Fruit fly (Drosophila melanogaster) whole organism, prepupa: ENCODE results near the gene Msp300.

Source experiments
- CG11902 ChIP-seq: fragments of 200-800 bp; sonication (Bioruptor generic); optimal IDR thresholded peaks from 3 replicates; lab custom pipeline; 2016; ENCODE audit warnings: missing biosample characterization, missing genetic modification characterization
- CG15336 ChIP-seq: fragments of 200-800 bp; sonication (Bioruptor generic); IDR thresholded peaks from 2 replicates; pipeline ENCODE4 v1.3.6; 2022; ENCODE audit warnings: missing biosample characterization, missing genetic modification characterization
- CG32006 ChIP-seq: fragments of 200-800 bp; sonication (Bioruptor generic); optimal IDR thresholded peaks from 3 replicates; lab custom pipeline; 2017; ENCODE audit warnings: missing biosample characterization, mild to moderate bottlenecking, missing genetic modification characterization
- CG4318 ChIP-seq: fragments of 200-800 bp; sonication (Bioruptor generic); optimal IDR thresholded peaks from 3 replicates; lab custom pipeline; 2017; ENCODE audit warnings: missing biosample characterization, mild to moderate bottlenecking, missing genetic modification characterization
- CG6276 ChIP-seq: fragments of 200-800 bp; sonication (Bioruptor generic); optimal IDR thresholded peaks from 2 replicates; lab custom pipeline; 2017; ENCODE audit warnings: missing biosample characterization, mild to moderate bottlenecking, missing genetic modification characterization
- CG6792 ChIP-seq: fragments of 200-800 bp; sonication (Bioruptor generic); optimal IDR thresholded peaks from 3 replicates; lab custom pipeline; 2016; ENCODE audit warnings: missing biosample characterization, missing genetic modification characterization
- CG6854 ChIP-seq: fragments of 200-800 bp; sonication (Bioruptor generic); optimal IDR thresholded peaks from 2 replicates; lab custom pipeline; 2017; ENCODE audit warnings: missing biosample characterization, mild to moderate bottlenecking, missing genetic modification characterization
- CG7368 ChIP-seq: fragments of 200-800 bp; sonication (Bioruptor generic); optimal IDR thresholded peaks from 3 replicates; lab custom pipeline; 2016; ENCODE audit warnings: missing biosample characterization, missing genetic modification characterization
- CG8119 ChIP-seq: fragments of 200-800 bp; sonication (Bioruptor generic); IDR thresholded peaks from 3 replicates; pipeline ENCODE4 v1.3.6; 2022; ENCODE audit warnings: missing biosample characterization, missing genetic modification characterization
- CG8632 ChIP-seq: fragments of 200-800 bp; sonication (Bioruptor generic); optimal IDR thresholded peaks from 3 replicates; lab custom pipeline; 2016; ENCODE audit warnings: missing biosample characterization, missing genetic modification characterization
- Eip93F ChIP-seq: fragments of 200-800 bp; sonication (Bioruptor generic); optimal IDR thresholded peaks from 2 replicates; lab custom pipeline; 2016; ENCODE audit warnings: missing biosample characterization, mild to moderate bottlenecking, missing genetic modification characterization
- Ets21C ChIP-seq: fragments of 200-800 bp; sonication (Bioruptor generic); optimal IDR thresholded peaks from 3 replicates; lab custom pipeline; 2016; ENCODE audit warnings: missing biosample characterization, missing genetic modification characterization
- Gug ChIP-seq: fragments of 200-800 bp; sonication (Bioruptor generic); IDR thresholded peaks from 2 replicates; pipeline ENCODE4 v1.3.6; 2022; ENCODE audit warnings: missing biosample characterization, missing genetic modification characterization
- Hr39 ChIP-seq: fragments of 200-800 bp; sonication (Bioruptor generic); optimal IDR thresholded peaks from 2 replicates; lab custom pipeline; 2016; ENCODE audit warnings: missing biosample characterization, missing genetic modification characterization
- Lpt ChIP-seq: fragments of 200-800 bp; sonication (Bioruptor generic); optimal IDR thresholded peaks from 3 replicates; lab custom pipeline; 2016; ENCODE audit warnings: missing biosample characterization, missing genetic modification characterization
- OdsH ChIP-seq: fragments of 200-800 bp; sonication (Bioruptor generic); optimal IDR thresholded peaks from 3 replicates; lab custom pipeline; 2016; ENCODE audit warnings: missing biosample characterization, missing genetic modification characterization
- Smox ChIP-seq: fragments of 200-800 bp; sonication (Bioruptor generic); optimal IDR thresholded peaks from 3 replicates; lab custom pipeline; 2016; ENCODE audit warnings: missing biosample characterization, missing genetic modification characterization
- lz ChIP-seq: fragments of 200-800 bp; sonication (Bioruptor generic); optimal IDR thresholded peaks from 3 replicates; lab custom pipeline; 2016; ENCODE audit warnings: missing biosample characterization, missing genetic modification characterization
- pdm3 ChIP-seq: fragments of 200-800 bp; sonication (Bioruptor generic); optimal IDR thresholded peaks from 3 replicates; lab custom pipeline; 2016; ENCODE audit warnings: missing biosample characterization, missing genetic modification characterization
- salr ChIP-seq, 2 experiments: fragments of 200-800 bp; sonication (Bioruptor generic); optimal IDR thresholded peaks; 3 replicates each; lab custom pipeline; 2016 to 2018; ENCODE audit warnings: missing biosample characterization in 2 of 2, missing genetic modification characterization in 2 of 2, mild to moderate bottlenecking in 1 of 2
- svp ChIP-seq: fragments of 200-800 bp; sonication (Bioruptor generic); peaks from one replicate; lab custom pipeline; 2016; ENCODE audit warnings: missing biosample characterization, missing genetic modification characterization
- topi ChIP-seq: fragments of 200-800 bp; sonication (Bioruptor generic); optimal IDR thresholded peaks from 3 replicates; lab custom pipeline; 2016; ENCODE audit warnings: missing biosample characterization, missing genetic modification characterization

Msp300 gene

DNA sequence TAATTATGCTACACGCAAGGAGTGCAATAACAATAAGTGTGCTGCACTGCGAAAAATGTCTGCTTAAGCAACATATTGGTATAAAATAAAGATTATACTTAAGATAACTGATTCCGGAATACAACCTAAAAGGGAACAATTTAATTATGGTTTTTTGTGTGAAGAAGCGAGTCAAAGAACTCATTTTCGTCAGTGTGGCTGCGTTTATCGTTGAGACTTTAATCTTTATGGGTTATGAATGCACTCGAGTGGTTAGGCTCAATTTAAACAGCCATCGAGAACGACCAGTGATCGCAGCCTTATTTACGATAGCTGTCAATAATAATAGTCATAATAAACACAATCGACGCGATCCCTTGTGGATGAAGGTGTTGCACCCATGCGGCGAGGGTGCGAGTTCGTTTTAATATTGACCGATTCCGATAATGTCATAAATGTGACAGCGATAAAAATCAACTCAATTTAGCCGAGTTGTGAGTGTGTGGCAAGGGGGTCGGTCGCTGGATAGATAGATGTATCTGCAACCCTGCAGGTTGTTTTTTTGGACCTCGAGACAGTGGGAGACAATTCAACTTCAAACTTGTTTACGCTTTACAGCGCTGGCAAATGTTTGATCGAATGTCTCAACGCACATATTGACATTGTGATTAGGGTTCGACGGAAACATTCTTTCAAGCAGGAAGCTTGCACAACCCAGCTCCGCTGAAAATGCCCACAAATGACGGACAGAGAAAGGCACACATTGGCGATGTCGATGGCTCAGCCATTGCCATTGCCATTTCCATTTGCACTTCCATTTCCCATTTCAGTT lies 155.6 kb downstream of the Msp300 start (continued):
- TF ChIP-seq CG6276: no peak
- peak; percentile 44; the same call in 1 of the 3 replicates for TF ChIP-seq CG8119 (GFP tag; lab: Robert Waterston, UW)
- TF ChIP-seq Ets21C (GFP tag; lab: Kevin White, UChicago): peak; percentile 63
- peak; percentile 4 to 32 for TF ChIP-seq salr (GFP tag; optimal IDR thresholded peaks at IDR 0.05; lab: Kevin White, UChicago)
- TF ChIP-seq CG11902 (GFP tag; lab: Kevin White, UChicago): peak; percentile 56
- peak; percentile 64 for TF ChIP-seq CG7368
- no peak for TF ChIP-seq CG15336 (GFP tag; lab: Robert Waterston, UW)
- TF ChIP-seq CG8632 (GFP tag; lab: Kevin White, UChicago): peak; percentile 64
- peak; percentile 84 for TF ChIP-seq lz
- TF ChIP-seq Hr39 (GFP tag; lab: Kevin White, UChicago): peak; percentile 85
- peak; percentile 84 for TF ChIP-seq topi (GFP tag; lab: Kevin White, UChicago)
- TF ChIP-seq CG4318 (GFP tag; lab: Kevin White, UChicago): peak; percentile 6
- TF ChIP-seq Eip93F: peak; percentile 84
- no peak for TF ChIP-seq Lpt
- peak; percentile 20; the same call in 1 of the 2 replicates for TF ChIP-seq Gug (GFP tag; lab: Robert Waterston, UW)
- TF ChIP-seq OdsH: peak; percentile 68
- TF ChIP-seq CG32006: peak; percentile 26
- TF ChIP-seq Smox (GFP tag; lab: Kevin White, UChicago): peak; percentile 81
- TF ChIP-seq CG6854 (GFP tag; lab: Kevin White, UChicago): peak; percentile 59
- peak; percentile 61 for TF ChIP-seq CG6792 (GFP tag; lab: Kevin White, UChicago)
- peak; percentile 72 for TF ChIP-seq pdm3 (GFP tag; lab: Kevin White, UChicago)
- peak; percentile 98 for TF ChIP-seq svp (GFP tag; lab: Kevin White, UChicago)
